Fruit fly (Drosophila melanogaster): Measurements from ENCODE around the gene CG4267.

DNA sequence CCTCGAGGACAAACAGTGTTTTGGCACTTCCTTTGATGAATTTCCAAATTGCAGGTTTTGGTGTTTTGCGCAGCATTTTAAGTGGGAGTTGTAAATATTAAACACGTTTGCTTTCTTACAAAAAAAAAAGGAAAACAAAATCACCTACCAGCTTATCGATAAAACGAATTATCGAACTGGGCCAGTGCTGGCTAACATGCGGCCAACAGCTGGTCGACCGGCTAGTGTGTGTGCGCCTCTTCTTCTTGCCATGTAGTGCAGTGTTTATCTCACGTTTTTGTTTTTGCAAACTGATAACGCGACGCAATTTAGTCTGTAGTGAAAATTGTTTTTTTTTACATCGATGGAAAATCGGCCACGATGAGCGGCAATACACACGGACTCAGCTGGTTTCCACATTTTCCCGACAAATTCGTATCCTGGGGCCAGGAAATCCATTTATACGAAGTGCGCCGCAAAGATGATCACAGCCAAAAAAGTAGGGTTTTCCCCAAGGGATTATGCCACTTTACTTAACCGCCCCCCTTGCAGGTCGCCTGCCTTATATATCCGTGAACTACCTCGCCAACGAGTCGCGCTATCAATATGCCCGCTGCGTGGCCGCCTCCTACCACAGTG, 25.0 kb upstream of the CG4267 start, which contains the start of the genes CG15386, CG42371 and mio:
- TF ChIP-seq pad (GFP tag; optimal IDR thresholded peaks at IDR 0.05), result peak; percentile 52
- peak; percentile 47 for TF ChIP-seq CG14711 (tag; optimal IDR thresholded peaks at IDR 0.05)
- no peak for TF ChIP-seq toe (GFP tag; optimal IDR thresholded peaks at IDR 0.05)
- no peak for TF ChIP-seq CG5204 (GFP tag; optimal IDR thresholded peaks at IDR 0.05)
- peak; percentile 71 for TF ChIP-seq CG33017 (tag; optimal IDR thresholded peaks at IDR 0.05)
- TF ChIP-seq Hr96 (GFP tag; optimal IDR thresholded peaks at IDR 0.05), result no peak
- TF ChIP-seq CG12768 (GFP tag; optimal IDR thresholded peaks at IDR 0.05), result peak; percentile 27
- peak; percentile 94 for TF ChIP-seq cic (GFP tag; optimal IDR thresholded peaks at IDR 0.05)
- TF ChIP-seq CG7045 (GFP tag; optimal IDR thresholded peaks at IDR 0.05), result no peak
- peak; percentile 74 for TF ChIP-seq CG11617 (GFP tag; optimal IDR thresholded peaks at IDR 0.05)
